Worm (Caenorhabditis elegans) whole organism, L2 larva: Measurements from ENCODE around the gene C25G4.7.

Experiments used
- aly-2 ChIP-seq: fragments of 150-350 bp; optimal IDR thresholded peaks from 2 replicates; lab custom pipeline; 2014; ENCODE audit warnings: missing biosample characterization, missing genetic modification characterization
- dmd-4 ChIP-seq: sonication (generic microtip); optimal IDR thresholded peaks from 2 replicates; lab custom pipeline; 2017; ENCODE audit warnings: missing biosample characterization, missing genetic modification characterization
- lin-39 ChIP-seq: fragments of 150-350 bp; optimal IDR thresholded peaks from 2 replicates; lab custom pipeline; 2014; ENCODE audit warnings: missing biosample characterization, missing genetic modification reagents, missing genetic modification characterization
- mbf-1 ChIP-seq: sonication (generic microtip); optimal IDR thresholded peaks from 2 replicates; lab custom pipeline; 2017; ENCODE audit warnings: missing biosample characterization, missing genetic modification characterization
- mdl-1 ChIP-seq, 2 experiments: fragments of 150-350 bp in 1 of 2; sonication (generic microtip) in 1 of 2; optimal IDR thresholded peaks; 2 replicates each; lab custom pipeline; 2017; ENCODE audit warnings: missing biosample characterization in 2 of 2, missing genetic modification characterization in 2 of 2
- nhr-129 ChIP-seq: fragments of 150-350 bp; optimal IDR thresholded peaks from 2 replicates; lab custom pipeline; 2014; ENCODE audit warnings: missing biosample characterization, missing genetic modification characterization
- unc-39 ChIP-seq: fragments of 150-350 bp; optimal IDR thresholded peaks from 2 replicates; lab custom pipeline; 2014; ENCODE audit warnings: missing biosample characterization, missing genetic modification characterization
- ztf-1 ChIP-seq: fragments of 200-800 bp; sonication (Bioruptor generic); conservative IDR thresholded peaks from 2 replicates; pipeline ENCODE4 v1.3.6; 2022; ENCODE audit warnings: missing genetic modification characterization, missing compliant biosample characterization

- TF ChIP-seq lin-39 (tag; lab: Kevin White, UChicago) (no peak), ztf-1 (GFP tag; lab: Robert Waterston, UW) (no peak), unc-39 (tag; lab: Kevin White, UChicago) (no peak), mbf-1 (no peak), dmd-4 (tag; lab: Kevin White, UChicago) (no peak), aly-2 (no peak), mdl-1 (tag; optimal IDR thresholded peaks at IDR 0.05; lab: Kevin White, UChicago) (no peak), nhr-129 (tag; lab: Kevin White, UChicago) (no peak)
Observed at ce11 chrIV:12495196-12495595, 38.5 kb downstream of the C25G4.7 start, which contains the start of gene sru-20.
